Worm (Caenorhabditis elegans): Measurements from ENCODE around the gene fbxb-13.

fbxb-13 gene

DNA sequence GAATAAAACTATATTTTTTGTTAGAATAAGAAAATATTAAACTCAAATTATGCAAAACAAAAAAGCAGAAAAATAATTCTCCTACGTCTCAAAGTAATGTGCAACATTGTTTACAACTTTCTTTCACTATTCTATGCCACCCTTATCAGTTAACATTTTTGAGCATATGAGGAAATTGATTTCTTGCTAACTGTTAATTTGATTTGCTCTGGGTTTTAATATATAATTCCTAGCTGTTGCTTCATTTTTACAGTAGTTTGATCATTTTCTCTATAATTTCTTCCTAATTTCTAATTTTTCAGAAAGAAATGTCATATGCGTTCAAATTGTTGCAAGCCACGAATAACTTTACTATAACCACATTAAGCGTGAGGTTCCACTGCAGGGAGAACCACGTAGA lies 48.1 kb downstream of the fbxb-13 start, which contains the start of gene T08E11.1:
Gene T08E11.1 (plus strand): TSS at position 301 of the 400 bp plus-strand sequence.
- no peak for TF ChIP-seq T22C8.4 (GFP tag; IDR thresholded peaks at IDR 0.05)
- TF ChIP-seq tab-1 (GFP tag; IDR thresholded peaks at IDR 0.05) = no peak
- no peak for TF ChIP-seq flt-1 (GFP tag; IDR thresholded peaks at IDR 0.05)
- TF ChIP-seq ztf-29 (GFP tag; IDR thresholded peaks at IDR 0.05) = no peak
- TF ChIP-seq cog-1 (tag; optimal IDR thresholded peaks at IDR 0.05) = no peak
- TF ChIP-seq klf-2 (GFP tag; conservative IDR thresholded peaks at IDR 0.05) = no peak
- TF ChIP-seq ref-1 (GFP tag; conservative IDR thresholded peaks at IDR 0.05) = no peak

All from whole organism, midembryonic.